Worm (Caenorhabditis elegans) whole organism, L1 larva: Measurements from ENCODE around the gene F54D5.7.
A peak's percentile ranks its signal among the peaks of the same experiment; 100 is the strongest.

Experiments used
- C04F5.9 ChIP-seq: sonication (generic microtip); optimal IDR thresholded peaks from 2 replicates; lab custom pipeline; 2016; ENCODE audit warnings: missing genetic modification characterization, missing compliant biosample characterization
- C16A3.4 ChIP-seq: fragments of 150-350 bp; optimal IDR thresholded peaks from 2 replicates; lab custom pipeline; 2014; ENCODE audit warnings: missing biosample characterization, missing genetic modification characterization
- F16B12.6 ChIP-seq: fragments of 150-350 bp; optimal IDR thresholded peaks from 2 replicates; lab custom pipeline; 2014; ENCODE audit warnings: missing biosample characterization, missing genetic modification characterization
- aly-2 ChIP-seq: fragments of 150-350 bp; optimal IDR thresholded peaks from 2 replicates; lab custom pipeline; 2014; ENCODE audit warnings: missing biosample characterization, missing genetic modification characterization
- blmp-1 ChIP-seq: fragments of 150-350 bp; optimal IDR thresholded peaks from 2 replicates; lab custom pipeline; 2014; ENCODE audit warnings: missing biosample characterization, missing genetic modification characterization
- ceh-63 ChIP-seq: fragments of 200-800 bp; sonication (Bioruptor generic); optimal IDR thresholded peaks from 2 replicates; lab custom pipeline; 2018; ENCODE audit warnings: mild to moderate bottlenecking, missing genetic modification characterization, missing compliant biosample characterization
- ceh-8 ChIP-seq: fragments of 200-800 bp; sonication (Bioruptor generic); optimal IDR thresholded peaks from 2 replicates; lab custom pipeline; 2018; ENCODE audit warnings: mild to moderate bottlenecking, missing genetic modification characterization, moderate library complexity, missing compliant biosample characterization
- ceh-82 ChIP-seq, 3 experiments: fragments of 150-350 bp in 1 of 3; sonication (generic microtip) in 2 of 3; optimal IDR thresholded peaks; 2 replicates each; lab custom pipeline; 2014 to 2017; ENCODE audit warnings: missing biosample characterization in 3 of 3, missing genetic modification characterization in 3 of 3
- dpl-1 ChIP-seq, 3 experiments: fragments of 150-350 bp in 2 of 3; sonication (generic microtip) in 1 of 3; optimal IDR thresholded peaks; 2 replicates each; lab custom pipeline; 2014 to 2017; ENCODE audit warnings: missing biosample characterization in 3 of 3, missing genetic modification characterization in 3 of 3, missing genetic modification reagents in 3 of 3
- dsc-1 ChIP-seq: sonication (generic microtip); optimal IDR thresholded peaks from 2 replicates; lab custom pipeline; 2016; ENCODE audit warnings: mild to moderate bottlenecking, missing genetic modification characterization, missing compliant biosample characterization
- efl-1 ChIP-seq, 4 experiments: fragments of 150-350 bp; optimal IDR thresholded peaks in 3 of 4; peaks in 1 of 4; 1 replicate in 1 of 4; 2 replicates in 3 of 4; lab custom pipeline; 2014; ENCODE audit warnings: missing biosample characterization in 2 of 4, missing genetic modification characterization in 2 of 4, missing genetic modification reagents in 2 of 4
- egl-13 ChIP-seq: sonication (generic microtip); optimal IDR thresholded peaks from 2 replicates; lab custom pipeline; 2016; ENCODE audit warnings: missing genotype, missing genetic modification reagents, missing genetic modification characterization, missing compliant biosample characterization
- elt-2 ChIP-seq: sonication (generic microtip); optimal IDR thresholded peaks from 2 replicates; lab custom pipeline; 2016; ENCODE audit warnings: missing genetic modification characterization, mild to moderate bottlenecking, inconsistent platforms, missing compliant biosample characterization, missing genetic modification reagents
- fkh-10 ChIP-seq: sonication (generic microtip); optimal IDR thresholded peaks from 2 replicates; lab custom pipeline; 2017; ENCODE audit warnings: missing biosample characterization, missing genetic modification reagents, missing genetic modification characterization
- fkh-4 ChIP-seq: sonication (generic microtip); optimal IDR thresholded peaks from 2 replicates; lab custom pipeline; 2016; ENCODE audit warnings: missing compliant biosample characterization, missing genetic modification characterization, borderline replicate concordance
- fkh-8 ChIP-seq: sonication (generic microtip); optimal IDR thresholded peaks from 2 replicates; lab custom pipeline; 2016; ENCODE audit warnings: mild to moderate bottlenecking, missing genetic modification characterization, missing compliant biosample characterization
- fos-1 ChIP-seq: fragments of 150-350 bp; optimal IDR thresholded peaks from 2 replicates; lab custom pipeline; 2014; ENCODE audit warnings: missing biosample characterization, missing genetic modification characterization
- grh-1 ChIP-seq: fragments of 200-800 bp; sonication (Bioruptor generic); IDR thresholded peaks from 2 replicates; pipeline ENCODE4 v1.3.6; 2022; ENCODE audit warnings: missing genetic modification reagents, missing genetic modification characterization, missing compliant biosample characterization
- hlh-4 ChIP-seq: sonication (generic microtip); optimal IDR thresholded peaks from 2 replicates; lab custom pipeline; 2016; ENCODE audit warnings: mild to moderate bottlenecking, missing genetic modification characterization, missing compliant biosample characterization
- irx-1 ChIP-seq: sonication (generic microtip); optimal IDR thresholded peaks from 2 replicates; lab custom pipeline; 2016; ENCODE audit warnings: missing genetic modification characterization, missing compliant biosample characterization
- isw-1 ChIP-seq: fragments of 200-800 bp; sonication (Bioruptor generic); IDR thresholded peaks from 2 replicates; pipeline ENCODE4 v1.3.6; 2022; ENCODE audit warnings: missing genetic modification characterization, missing compliant biosample characterization
- jun-1 ChIP-seq: fragments of 150-350 bp; optimal IDR thresholded peaks from 2 replicates; lab custom pipeline; 2014; ENCODE audit warnings: missing biosample characterization, missing genetic modification reagents, missing genetic modification characterization
- lin-13 ChIP-seq: fragments of 150-350 bp; optimal IDR thresholded peaks from 2 replicates; lab custom pipeline; 2014; ENCODE audit warnings: missing biosample characterization, missing genetic modification reagents, missing genetic modification characterization
- lin-14 ChIP-seq: fragments of 200-800 bp; sonication (Bioruptor generic); optimal IDR thresholded peaks from 2 replicates; lab custom pipeline; 2018; ENCODE audit warnings: mild to moderate bottlenecking, missing genetic modification characterization, moderate library complexity, missing compliant biosample characterization
- lin-35 ChIP-seq, 2 experiments: fragments of 150-350 bp; optimal IDR thresholded peaks; 2 replicates each; lab custom pipeline; 2014; ENCODE audit warnings: missing biosample characterization in 2 of 2, missing genetic modification characterization in 2 of 2, missing genetic modification reagents in 2 of 2
- lsy-2 ChIP-seq, 2 experiments: fragments of 150-350 bp; optimal IDR thresholded peaks; 2 replicates each; lab custom pipeline; 2014; ENCODE audit warnings: missing biosample characterization in 2 of 2, missing genetic modification characterization in 2 of 2
- mdl-1 ChIP-seq, 2 experiments: fragments of 150-350 bp; optimal IDR thresholded peaks; 2 replicates each; lab custom pipeline; 2014 to 2017; ENCODE audit warnings: missing biosample characterization in 2 of 2, missing genetic modification characterization in 2 of 2, inconsistent platforms in 1 of 2
- mep-1 ChIP-seq: fragments of 150-350 bp; optimal IDR thresholded peaks from 2 replicates; lab custom pipeline; 2014; ENCODE audit warnings: missing biosample characterization, missing genetic modification characterization
- nhr-12 ChIP-seq: sonication (generic microtip); optimal IDR thresholded peaks from 2 replicates; lab custom pipeline; 2017; ENCODE audit warnings: missing biosample characterization, missing genetic modification characterization
- nhr-19 ChIP-seq: fragments of 200-800 bp; sonication (Bioruptor generic); conservative IDR thresholded peaks from 2 replicates; pipeline ENCODE4 v1.3.6; 2022; ENCODE audit warnings: missing genetic modification characterization, missing compliant biosample characterization
- nhr-20 ChIP-seq: sonication (generic microtip); optimal IDR thresholded peaks from 2 replicates; lab custom pipeline; 2016; ENCODE audit warnings: mild to moderate bottlenecking, missing genetic modification characterization, missing compliant biosample characterization
- nhr-237 ChIP-seq: fragments of 150-350 bp; optimal IDR thresholded peaks from 2 replicates; lab custom pipeline; 2014; ENCODE audit warnings: missing biosample characterization, missing genetic modification characterization
- nhr-71 ChIP-seq: sonication (generic microtip); optimal IDR thresholded peaks from 2 replicates; lab custom pipeline; 2016; ENCODE audit warnings: mild to moderate bottlenecking, missing genetic modification characterization, moderate library complexity, missing compliant biosample characterization
- nhr-77 ChIP-seq: fragments of 150-350 bp; optimal IDR thresholded peaks from 2 replicates; lab custom pipeline; 2014; ENCODE audit warnings: missing biosample characterization, missing genetic modification characterization
- nhr-85 ChIP-seq: sonication (generic microtip); peaks from one replicate; lab custom pipeline; 2016; ENCODE audit warnings: missing genetic modification characterization, inconsistent platforms, missing compliant biosample characterization
- pax-3 ChIP-seq: fragments of 200-800 bp; sonication (Bioruptor generic); optimal IDR thresholded peaks from 2 replicates; lab custom pipeline; 2018; ENCODE audit warnings: mild to moderate bottlenecking, missing genetic modification characterization, moderate library complexity, missing compliant biosample characterization
- pqm-1 ChIP-seq: sonication (generic microtip); optimal IDR thresholded peaks from 3 replicates; lab custom pipeline; 2017; ENCODE audit warnings: missing biosample characterization, missing genetic modification characterization
- sox-4 ChIP-seq: sonication (generic microtip); optimal IDR thresholded peaks from 2 replicates; lab custom pipeline; 2016; ENCODE audit warnings: missing genetic modification characterization, missing compliant biosample characterization
- swsn-7 ChIP-seq: sonication (generic microtip); optimal IDR thresholded peaks from 2 replicates; lab custom pipeline; 2016; ENCODE audit warnings: missing genetic modification characterization, missing compliant biosample characterization
- tbx-2 ChIP-seq: sonication (generic microtip); optimal IDR thresholded peaks from 2 replicates; lab custom pipeline; 2016; ENCODE audit warnings: missing genetic modification characterization, missing compliant biosample characterization
- unc-130 ChIP-seq: fragments of 150-350 bp; optimal IDR thresholded peaks from 2 replicates; lab custom pipeline; 2017; ENCODE audit warnings: missing biosample characterization, missing genetic modification characterization, inconsistent platforms
- unc-86 ChIP-seq: sonication (generic microtip); optimal IDR thresholded peaks from 2 replicates; lab custom pipeline; 2016; ENCODE audit warnings: missing genetic modification characterization, missing compliant biosample characterization
- unc-98 ChIP-seq: fragments of 200-800 bp; sonication (Bioruptor generic); IDR thresholded peaks from 2 replicates; pipeline ENCODE4 v1.3.6; 2022; ENCODE audit warnings: missing genetic modification characterization, missing compliant biosample characterization
- vab-15 ChIP-seq: sonication (generic microtip); optimal IDR thresholded peaks from 2 replicates; lab custom pipeline; 2017; ENCODE audit warnings: missing genotype, mild to moderate bottlenecking, missing genetic modification characterization, missing compliant biosample characterization
- zip-4 ChIP-seq: fragments of 200-800 bp; sonication (Bioruptor generic); optimal IDR thresholded peaks from 2 replicates; lab custom pipeline; 2018; ENCODE audit warnings: mild to moderate bottlenecking, missing genetic modification characterization, moderate library complexity, missing compliant biosample characterization
- ztf-11 ChIP-seq, 2 experiments: sonication (generic microtip); optimal IDR thresholded peaks; 2 replicates each; lab custom pipeline; 2016 to 2017; ENCODE audit warnings: missing genetic modification characterization in 2 of 2, missing biosample characterization in 1 of 2, missing compliant biosample characterization in 1 of 2

The F54D5.7 gene

ce11 chrII:11526954-11527353 lies 20.4 kb upstream of the F54D5.7 start, which contains the start of gene age-1:
age-1 (minus strand) TSS chrII:11527054.
- TF ChIP-seq tbx-2 (tag; lab: Kevin White, UChicago): no peak
- no peak for TF ChIP-seq isw-1 (GFP tag; lab: Robert Waterston, UW)
- no peak for TF ChIP-seq F16B12.6
- no peak for TF ChIP-seq unc-86
- no peak for TF ChIP-seq pqm-1 (tag; lab: Kevin White, UChicago)
- no peak for TF ChIP-seq irx-1 (tag; lab: Kevin White, UChicago)
- no peak for TF ChIP-seq aly-2 (tag; lab: Kevin White, UChicago)
- TF ChIP-seq nhr-12 (tag; lab: Kevin White, UChicago): no peak
- no peak for TF ChIP-seq lin-35 (GFP tag; optimal IDR thresholded peaks at IDR 0.05; lab: Kevin White, UChicago)

ce11 chrII:11533716-11534115 lies 13.6 kb upstream of the F54D5.7 start, which contains the start of gene mdt-8:
mdt-8 (minus strand) TSS chrII:11533816.
- TF ChIP-seq unc-130 (no peak), pax-3 (no peak), fkh-10 (GFP tag; lab: Kevin White, UChicago) (no peak)

- TF ChIP-seq egl-13 (tag; lab: Kevin White, UChicago) (peak; percentile 72), lsy-2 (tag; optimal IDR thresholded peaks at IDR 0.05; lab: Kevin White, UChicago) (peak; percentile 72 to 73), blmp-1 (tag; lab: Kevin White, UChicago) (peak; percentile 22), dsc-1 (tag; lab: Kevin White, UChicago) (peak; percentile 83), elt-2 (tag; lab: Kevin White, UChicago) (peak; percentile 42), fkh-4 (tag; lab: Kevin White, UChicago) (peak; percentile 54), mep-1 (tag; lab: Kevin White, UChicago) (peak; percentile 63), fkh-10 (GFP tag; lab: Kevin White, UChicago) (peak; percentile 81), grh-1 (GFP tag; lab: Robert Waterston, UW) (peak; percentile 58), nhr-77 (tag; lab: Kevin White, UChicago) (peak; percentile 72), lin-35 (GFP tag; optimal IDR thresholded peaks at IDR 0.05; lab: Kevin White, UChicago) (peak; percentile 78 to 92), fkh-8 (tag; lab: Kevin White, UChicago) (peak; percentile 90), nhr-71 (tag; lab: Kevin White, UChicago) (peak; percentile 92), nhr-85 (tag; lab: Kevin White, UChicago) (peak; percentile 74), irx-1 (tag; lab: Kevin White, UChicago) (peak; percentile 44), ceh-8 (GFP tag; lab: Kevin White, UChicago) (peak; percentile 57), tbx-2 (tag; lab: Kevin White, UChicago) (peak; percentile 82), vab-15 (tag; lab: Kevin White, UChicago) (peak; percentile 76), ceh-82 (tag; optimal IDR thresholded peaks at IDR 0.05; lab: Kevin White, UChicago) (peak; percentile 76 to 92 (median 80)), sox-4 (tag; lab: Kevin White, UChicago) (peak; percentile 78), jun-1 (tag; lab: Kevin White, UChicago) (peak; percentile 66), C16A3.4 (peak; percentile 71), C04F5.9 (peak; percentile 47), nhr-237 (tag; lab: Kevin White, UChicago) (peak; percentile 34), unc-98 (GFP tag; lab: Robert Waterston, UW) (peak; percentile 94), zip-4 (peak; percentile 11), ztf-11 (tag; optimal IDR thresholded peaks at IDR 0.05; lab: Kevin White, UChicago) (peak in 1 of 2 experiments; percentile 94), hlh-4 (tag; lab: Kevin White, UChicago) (peak; percentile 20), lin-14 (GFP tag; lab: Kevin White, UChicago) (peak; percentile 84), lin-13 (GFP tag; lab: Kevin White, UChicago) (peak; percentile 59), efl-1 (optimal IDR thresholded peaks at IDR 0.05; lab: Kevin White, UChicago) (peak; percentile 82 to 90), efl-1 (GFP tag; optimal IDR thresholded peaks at IDR 0.05 in 1 of 2; lab: Kevin White, UChicago) (peak; percentile 87 to 99), mdl-1 (tag; optimal IDR thresholded peaks at IDR 0.05; lab: Kevin White, UChicago) (peak in 1 of 2 experiments; percentile 71), ceh-63 (peak; percentile 86), nhr-20 (tag; lab: Kevin White, UChicago) (peak; percentile 86), nhr-19 (GFP tag; lab: Robert Waterston, UW) (peak; percentile 94), unc-130 (peak; percentile 61), fos-1 (peak; percentile 31), unc-86 (peak; percentile 84), pax-3 (peak; percentile 89), swsn-7 (tag; lab: Kevin White, UChicago) (peak; percentile 80), dpl-1 (GFP tag; optimal IDR thresholded peaks at IDR 0.05; lab: Kevin White, UChicago) (peak; percentile 81 to 89 (median 85))
Measured at ce11 chrII:11534429-11535099, 12.8 kb upstream of the F54D5.7 start, which contains the start of gene Y62F5A.12. Y62F5A.12 (minus strand) TSS chrII:11534479.
